Fruit fly (Drosophila melanogaster): ENCODE measurements around the gene G9a.

The G9a gene

DNA sequence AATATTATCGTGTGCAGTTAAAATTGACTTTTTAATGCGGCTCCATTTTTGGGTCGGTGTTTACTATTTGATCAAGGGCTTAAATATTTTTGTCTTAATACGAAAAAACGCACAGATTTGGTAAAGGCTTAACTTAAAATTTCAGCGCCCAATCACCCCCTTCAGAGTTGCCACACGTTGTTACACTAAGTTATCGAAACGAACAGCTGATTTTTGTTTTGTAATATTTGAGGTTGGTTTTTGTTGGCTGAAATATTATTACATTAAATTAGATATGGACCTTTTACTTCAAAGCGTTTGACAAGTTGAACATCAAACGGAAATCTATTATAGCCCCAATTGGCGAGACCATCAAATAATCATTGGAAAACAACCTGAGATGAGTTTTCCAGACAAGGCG is 8.9 kb downstream of the G9a start, which contains the start of gene CG42376 (continued):
- TF ChIP-seq CG12104 (GFP tag; optimal IDR thresholded peaks at IDR 0.05) = no peak
- TF ChIP-seq Abd-B (GFP tag; optimal IDR thresholded peaks at IDR 0.05) = no peak
- TF ChIP-seq zf30C (GFP tag; optimal IDR thresholded peaks at IDR 0.05) = no peak
- no peak for TF ChIP-seq caup (GFP tag; optimal IDR thresholded peaks at IDR 0.05; ENCODE audit: severe bottlenecking)
- TF ChIP-seq CG12659 (GFP tag; optimal IDR thresholded peaks at IDR 0.05) = no peak
- no peak for TF ChIP-seq CG1529 (GFP tag; optimal IDR thresholded peaks at IDR 0.05)
- TF ChIP-seq TFAM (GFP tag; optimal IDR thresholded peaks at IDR 0.05) = no peak
- no peak for TF ChIP-seq Fer1 (GFP tag; optimal IDR thresholded peaks at IDR 0.05)
- TF ChIP-seq CG13624 (GFP tag; optimal IDR thresholded peaks at IDR 0.05) = no peak
- TF ChIP-seq dmrt11E (tag; optimal IDR thresholded peaks at IDR 0.05) = no peak
- no peak for TF ChIP-seq Rx (GFP tag; IDR thresholded peaks at IDR 0.05)
- peak; percentile 25; the same call in 1 of the 2 replicates for TF ChIP-seq CG13287 (GFP tag; IDR thresholded peaks at IDR 0.05; ENCODE audit: partially characterized antibody)
- TF ChIP-seq oc (tag; optimal IDR thresholded peaks at IDR 0.05) = no peak
- TF ChIP-seq CG34224 (GFP tag; IDR thresholded peaks at IDR 0.05; ENCODE audit: partially characterized antibody) = peak; percentile 23; the same call in 1 of the 3 replicates
- TF ChIP-seq Dfd (GFP tag; optimal IDR thresholded peaks at IDR 0.05) = no peak
- no peak for TF ChIP-seq H15 (GFP tag; IDR thresholded peaks at IDR 0.05)
- no peak for TF ChIP-seq Dek (tag; optimal IDR thresholded peaks at IDR 0.05)
- peak; percentile 75 for TF ChIP-seq E2f2 (GFP tag; IDR thresholded peaks at IDR 0.05)
- TF ChIP-seq Aef1 (GFP tag; IDR thresholded peaks at IDR 0.05) = no peak
- TF ChIP-seq CG42726 (GFP tag; IDR thresholded peaks at IDR 0.05; ENCODE audit: partially characterized antibody) = no peak
- no peak for TF ChIP-seq D19A (tag; optimal IDR thresholded peaks at IDR 0.05)
- no peak for TF ChIP-seq Hey (tag; optimal IDR thresholded peaks at IDR 0.05)
- no peak for TF ChIP-seq sr (GFP tag; IDR thresholded peaks at IDR 0.05)
- TF ChIP-seq Six4 (GFP tag; optimal IDR thresholded peaks at IDR 0.05) = no peak
- TF ChIP-seq kah (GFP tag; optimal IDR thresholded peaks at IDR 0.05) = no peak
- no peak for TF ChIP-seq Lpt (GFP tag; optimal IDR thresholded peaks at IDR 0.05)
- peak; percentile 46 for TF ChIP-seq CG2116 (GFP tag; optimal IDR thresholded peaks at IDR 0.05)
- TF ChIP-seq Fer2 (tag; optimal IDR thresholded peaks at IDR 0.05) = no peak
- TF ChIP-seq MESR4 (GFP tag; optimal IDR thresholded peaks at IDR 0.05) = peak; percentile 37
- no peak for TF ChIP-seq Adf1 (GFP tag; IDR thresholded peaks at IDR 0.05)
- TF ChIP-seq Atf6 (GFP tag; IDR thresholded peaks at IDR 0.05) = no peak
- TF ChIP-seq CG2120 (GFP tag; optimal IDR thresholded peaks at IDR 0.05) = no peak
- TF ChIP-seq lbe (GFP tag; optimal IDR thresholded peaks at IDR 0.05) = no peak
- TF ChIP-seq Dp (GFP tag; optimal IDR thresholded peaks at IDR 0.05) = peak; percentile 67
- TF ChIP-seq MBD-R2 (GFP tag; IDR thresholded peaks at IDR 0.05) = peak; percentile 33; the same call in 1 of the 2 replicates
- TF ChIP-seq CG15514 (GFP tag; optimal IDR thresholded peaks at IDR 0.05) = no peak
- no peak for TF ChIP-seq CG34422 (GFP tag; IDR thresholded peaks at IDR 0.05)
- TF ChIP-seq CG1603 (tag; optimal IDR thresholded peaks at IDR 0.05) = peak; percentile 27
- no peak for TF ChIP-seq CG13424 (tag; optimal IDR thresholded peaks at IDR 0.05)
- no peak for TF ChIP-seq CG12236 (GFP tag; optimal IDR thresholded peaks at IDR 0.05)
- TF ChIP-seq bab2 (GFP tag; optimal IDR thresholded peaks at IDR 0.05) = no peak
- no peak for TF ChIP-seq CG9797 (GFP tag; optimal IDR thresholded peaks at IDR 0.05)
- TF ChIP-seq nom (GFP tag; optimal IDR thresholded peaks at IDR 0.05) = no peak
- no peak for TF ChIP-seq CG18764 (GFP tag; optimal IDR thresholded peaks at IDR 0.05)
- peak; percentile 39 for TF ChIP-seq Sry-δ (GFP tag; optimal IDR thresholded peaks at IDR 0.05)
- TF ChIP-seq YL-1 (GFP tag; optimal IDR thresholded peaks at IDR 0.05) = peak; percentile 12
- TF ChIP-seq exex (tag; optimal IDR thresholded peaks at IDR 0.05) = no peak
- no peak for TF ChIP-seq CG15696 (tag; optimal IDR thresholded peaks at IDR 0.05)
- TF ChIP-seq CG14710 (tag; optimal IDR thresholded peaks at IDR 0.05) = no peak
- TF ChIP-seq crp (GFP tag; optimal IDR thresholded peaks at IDR 0.05) = peak; percentile 4 to 84
- no peak for TF ChIP-seq peb (GFP tag; IDR thresholded peaks at IDR 0.05)
